Fruit fly (Drosophila melanogaster): ENCODE results near the gene Idgf2.

Idgf2 gene

DNA sequence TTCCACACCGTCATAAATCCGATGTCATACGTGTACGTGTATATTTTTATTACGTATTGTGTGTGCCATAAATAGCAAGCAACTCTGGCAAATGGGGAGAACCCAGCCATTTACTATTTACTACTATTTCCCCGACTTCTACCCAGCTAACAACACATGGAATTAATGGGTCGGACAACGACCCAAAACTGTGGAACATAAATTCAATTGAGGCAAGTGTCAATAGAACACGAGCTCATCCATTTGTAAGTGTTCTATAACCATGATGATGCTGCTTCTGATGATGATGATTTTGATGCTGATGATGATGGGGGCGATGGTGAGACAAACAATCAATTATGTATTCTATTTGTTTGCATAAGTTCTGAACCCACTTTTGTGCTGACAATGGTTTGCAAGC, 52.4 kb downstream of the Idgf2 start:
- no peak for TF ChIP-seq noc (tag; optimal IDR thresholded peaks at IDR 0.05)
